Worm (Caenorhabditis elegans) whole organism, late embryonic: ENCODE measurements around the gene Y82E9BL.6.

Experiments used
- C08G9.2 ChIP-seq: sonication (generic microtip); optimal IDR thresholded peaks from 2 replicates; lab custom pipeline; 2016; ENCODE audit warnings: mild to moderate bottlenecking, missing genetic modification characterization, moderate library complexity, missing compliant biosample characterization
- C38D4.7 ChIP-seq: fragments of 200-800 bp; sonication (Bioruptor generic); optimal IDR thresholded peaks from 2 replicates; lab custom pipeline; 2018; ENCODE audit warnings: mild to moderate bottlenecking, missing genetic modification characterization, moderate library complexity, missing compliant biosample characterization
- T23F11.4 ChIP-seq: fragments of 200-800 bp; sonication (Bioruptor generic); optimal IDR thresholded peaks from 2 replicates; lab custom pipeline; 2018; ENCODE audit warnings: mild to moderate bottlenecking, missing genetic modification characterization, missing compliant biosample characterization
- Y22D7AL.16 ChIP-seq: sonication (generic microtip); optimal IDR thresholded peaks from 2 replicates; lab custom pipeline; 2016; ENCODE audit warnings: missing genetic modification characterization, missing compliant biosample characterization
- ceh-18 ChIP-seq: sonication (generic microtip); optimal IDR thresholded peaks from 2 replicates; lab custom pipeline; 2016; ENCODE audit warnings: missing genetic modification characterization, missing compliant biosample characterization
- ceh-24 ChIP-seq: sonication (generic microtip); optimal IDR thresholded peaks from 2 replicates; lab custom pipeline; 2016; ENCODE audit warnings: mild to moderate bottlenecking, missing genetic modification characterization, missing compliant biosample characterization
- ceh-30 ChIP-seq: fragments of 150-350 bp; optimal IDR thresholded peaks from 2 replicates; lab custom pipeline; 2014; ENCODE audit warnings: missing biosample characterization, missing genetic modification characterization
- ceh-34 ChIP-seq: sonication (generic microtip); optimal IDR thresholded peaks from 2 replicates; lab custom pipeline; 2016; ENCODE audit warnings: mild to moderate bottlenecking, missing genetic modification characterization, missing compliant biosample characterization
- ceh-45 ChIP-seq: fragments of 200-800 bp; sonication (Bioruptor generic); IDR thresholded peaks from 2 replicates; pipeline ENCODE4 v1.3.6; 2022; ENCODE audit warnings: missing genetic modification reagents, missing genetic modification characterization, missing compliant biosample characterization
- ceh-48 ChIP-seq: sonication (generic microtip); optimal IDR thresholded peaks from 2 replicates; lab custom pipeline; 2016; ENCODE audit warnings: missing genetic modification characterization, inconsistent platforms, missing compliant biosample characterization
- ceh-6 ChIP-seq: fragments of 200-800 bp; sonication (Bioruptor generic); optimal IDR thresholded peaks from 2 replicates; lab custom pipeline; 2018; ENCODE audit warnings: mild to moderate bottlenecking, missing genetic modification characterization, missing compliant biosample characterization
- ceh-9 ChIP-seq: sonication (generic microtip); optimal IDR thresholded peaks from 2 replicates; lab custom pipeline; 2016; ENCODE audit warnings: mild to moderate bottlenecking, missing genetic modification characterization, inconsistent platforms, missing compliant biosample characterization
- che-1 ChIP-seq: sonication (generic microtip); optimal IDR thresholded peaks from 2 replicates; lab custom pipeline; 2016; ENCODE audit warnings: mild to moderate bottlenecking, missing genetic modification characterization, missing compliant biosample characterization
- dve-1 ChIP-seq: sonication (generic microtip); optimal IDR thresholded peaks from 2 replicates; lab custom pipeline; 2017; ENCODE audit warnings: antibody characterized with exemption, mild to moderate bottlenecking, missing genetic modification characterization, missing compliant biosample characterization
- fkh-10 ChIP-seq: fragments of 150-350 bp; optimal IDR thresholded peaks from 2 replicates; lab custom pipeline; 2014; ENCODE audit warnings: missing biosample characterization, missing genetic modification reagents, missing genetic modification characterization
- gmeb-2 ChIP-seq: sonication (generic microtip); optimal IDR thresholded peaks from 2 replicates; lab custom pipeline; 2016; ENCODE audit warnings: missing genetic modification characterization, inconsistent platforms, missing compliant biosample characterization
- hlh-15 ChIP-seq: sonication (generic microtip); optimal IDR thresholded peaks from 2 replicates; lab custom pipeline; 2016; ENCODE audit warnings: missing genetic modification characterization, missing compliant biosample characterization
- hlh-30 ChIP-seq: sonication (generic microtip); optimal IDR thresholded peaks from 2 replicates; lab custom pipeline; 2017; ENCODE audit warnings: antibody characterized with exemption, missing genetic modification characterization, missing compliant biosample characterization; ENCODE audit not compliant: insufficient read depth
- lim-6 ChIP-seq: sonication (generic microtip); optimal IDR thresholded peaks from 2 replicates; lab custom pipeline; 2016; ENCODE audit warnings: missing genetic modification characterization, missing compliant biosample characterization
- madf-2 ChIP-seq: sonication (generic microtip); optimal IDR thresholded peaks from 2 replicates; lab custom pipeline; 2017; ENCODE audit warnings: missing genetic modification characterization, missing compliant biosample characterization
- mec-3 ChIP-seq: sonication (generic microtip); optimal IDR thresholded peaks from 2 replicates; lab custom pipeline; 2016; ENCODE audit warnings: borderline replicate concordance, missing genetic modification characterization, missing compliant biosample characterization
- nhr-11 ChIP-seq: fragments of 150-350 bp; optimal IDR thresholded peaks from 2 replicates; lab custom pipeline; 2014; ENCODE audit warnings: missing biosample characterization, missing genetic modification characterization
- npax-4 ChIP-seq: sonication (generic microtip); optimal IDR thresholded peaks from 2 replicates; lab custom pipeline; 2016; ENCODE audit warnings: missing genetic modification characterization, missing compliant biosample characterization
- pag-3 ChIP-seq: sonication (generic microtip); optimal IDR thresholded peaks from 2 replicates; lab custom pipeline; 2016; ENCODE audit warnings: missing compliant biosample characterization, missing genetic modification characterization, borderline replicate concordance
- pros-1 ChIP-seq: fragments of 150-350 bp; optimal IDR thresholded peaks from 2 replicates; lab custom pipeline; 2014; ENCODE audit warnings: missing biosample characterization, missing genetic modification reagents, missing genetic modification characterization
- ref-2 ChIP-seq: sonication (generic microtip); optimal IDR thresholded peaks from 2 replicates; lab custom pipeline; 2016; ENCODE audit warnings: missing genetic modification characterization, missing compliant biosample characterization
- sdc-2 ChIP-seq: sonication (generic microtip); optimal IDR thresholded peaks from 2 replicates; lab custom pipeline; 2016; ENCODE audit warnings: missing genotype, missing genetic modification characterization, missing compliant biosample characterization
- sox-2 ChIP-seq: fragments of 200-800 bp; sonication (Bioruptor generic); IDR thresholded peaks from 2 replicates; pipeline ENCODE4 v1.3.6; 2022; ENCODE audit warnings: missing genetic modification reagents, missing genetic modification characterization, missing compliant biosample characterization
- sox-4 ChIP-seq: sonication (generic microtip); optimal IDR thresholded peaks from 2 replicates; lab custom pipeline; 2017; ENCODE audit warnings: mild to moderate bottlenecking, missing genetic modification characterization, inconsistent platforms, missing compliant biosample characterization
- syd-9 ChIP-seq: sonication (generic microtip); optimal IDR thresholded peaks from 2 replicates; lab custom pipeline; 2016; ENCODE audit warnings: mild to moderate bottlenecking, missing genetic modification characterization, moderate library complexity, missing compliant biosample characterization
- ttx-3 ChIP-seq: sonication (generic microtip); optimal IDR thresholded peaks from 2 replicates; lab custom pipeline; 2016; ENCODE audit warnings: missing genetic modification reagents, missing genetic modification characterization, missing compliant biosample characterization
- zip-5 ChIP-seq: sonication (generic microtip); optimal IDR thresholded peaks from 2 replicates; lab custom pipeline; 2016; ENCODE audit warnings: missing genetic modification characterization, missing compliant biosample characterization
- ztf-16 ChIP-seq: sonication (generic microtip); optimal IDR thresholded peaks from 2 replicates; lab custom pipeline; 2017; ENCODE audit warnings: missing genetic modification characterization, missing compliant biosample characterization

The Y82E9BL.6 gene

DNA sequence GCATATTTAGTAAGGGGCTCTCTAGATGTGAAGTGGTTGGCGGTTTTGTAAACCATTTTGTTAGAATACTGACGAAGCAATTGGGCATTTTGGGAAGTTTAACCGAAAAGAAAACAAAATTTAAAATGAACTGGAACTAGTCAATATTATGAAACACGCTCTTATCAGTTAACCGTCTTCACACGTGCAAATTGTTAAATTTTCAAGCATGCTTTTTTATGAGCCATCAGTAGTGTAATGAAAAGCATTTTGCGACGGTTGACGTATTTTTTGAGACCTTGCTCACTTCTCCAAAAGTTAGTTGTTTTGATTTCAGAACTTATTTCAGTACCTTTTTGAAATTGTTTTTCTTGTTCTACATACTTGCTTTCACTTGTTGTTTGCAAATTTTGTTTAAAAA is 3.7 kb upstream of the Y82E9BL.6 start, which contains the start of gene fbxa-25:
Gene fbxa-25, minus strand, starts transcription at position 138 of the 400 bp plus-strand sequence.
- TF ChIP-seq dve-1 (tag; lab: Kevin White, UChicago) (no peak), gmeb-2 (tag; lab: Kevin White, UChicago) (no peak), ztf-16 (tag; lab: Kevin White, UChicago) (no peak), sox-2 (GFP tag; lab: Robert Waterston, UW) (no peak), Y22D7AL.16 (tag; lab: Kevin White, UChicago) (no peak), ceh-18 (no peak), C38D4.7 (no peak), ceh-6 (no peak)

DNA sequence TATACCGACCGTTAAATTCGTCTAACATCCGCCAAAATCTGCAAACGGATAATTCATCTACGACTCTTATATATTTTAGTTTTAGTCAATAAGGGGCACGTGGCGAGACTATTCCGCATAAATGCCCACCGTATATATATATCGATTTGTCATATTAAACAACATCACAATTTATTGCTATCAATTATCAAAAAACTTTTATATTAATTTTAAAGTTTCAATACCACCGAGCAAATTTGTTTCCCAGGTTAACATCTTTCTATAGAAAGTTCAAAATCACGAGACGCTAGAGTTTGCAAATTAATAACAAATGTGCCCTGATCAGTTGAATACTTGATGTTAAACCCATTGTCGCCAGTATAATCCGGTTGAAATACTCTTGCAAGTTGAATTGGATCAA is 1.9 kb upstream of the Y82E9BL.6 start, which contains the start of gene Y82E9BL.5:
Gene Y82E9BL.5, minus strand, starts transcription at position 101 of the 400 bp plus-strand sequence.
- no peak for TF ChIP-seq ceh-45
- TF ChIP-seq mec-3 (tag; lab: Kevin White, UChicago): no peak

DNA sequence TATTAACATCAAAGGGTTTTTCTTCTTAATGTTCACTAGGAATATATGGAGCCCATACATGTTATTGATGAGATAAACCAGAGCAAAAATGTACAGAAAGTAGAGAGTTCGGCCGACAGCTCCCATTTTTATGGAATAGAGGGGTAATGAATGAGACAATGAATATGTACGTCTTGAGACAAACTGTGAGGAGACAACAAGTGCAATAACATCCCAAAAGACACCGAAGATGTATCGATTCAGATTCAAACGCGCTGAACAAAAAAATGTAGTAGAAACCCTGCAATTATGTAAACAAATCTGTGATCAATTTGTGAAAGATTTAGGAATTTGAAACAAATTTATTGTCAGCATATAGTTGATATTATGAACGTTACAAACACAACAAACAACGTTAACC is 1.4 kb upstream of the Y82E9BL.6 start:
- TF ChIP-seq ceh-30 (tag; lab: Kevin White, UChicago) (no peak), ceh-34 (tag; lab: Kevin White, UChicago) (no peak), sox-4 (tag; lab: Kevin White, UChicago) (no peak), hlh-30 (tag; lab: Kevin White, UChicago) (no peak), ref-2 (tag; lab: Kevin White, UChicago) (no peak), T23F11.4 (GFP tag; lab: Kevin White, UChicago) (no peak), lim-6 (no peak), madf-2 (tag; lab: Kevin White, UChicago) (no peak)

DNA sequence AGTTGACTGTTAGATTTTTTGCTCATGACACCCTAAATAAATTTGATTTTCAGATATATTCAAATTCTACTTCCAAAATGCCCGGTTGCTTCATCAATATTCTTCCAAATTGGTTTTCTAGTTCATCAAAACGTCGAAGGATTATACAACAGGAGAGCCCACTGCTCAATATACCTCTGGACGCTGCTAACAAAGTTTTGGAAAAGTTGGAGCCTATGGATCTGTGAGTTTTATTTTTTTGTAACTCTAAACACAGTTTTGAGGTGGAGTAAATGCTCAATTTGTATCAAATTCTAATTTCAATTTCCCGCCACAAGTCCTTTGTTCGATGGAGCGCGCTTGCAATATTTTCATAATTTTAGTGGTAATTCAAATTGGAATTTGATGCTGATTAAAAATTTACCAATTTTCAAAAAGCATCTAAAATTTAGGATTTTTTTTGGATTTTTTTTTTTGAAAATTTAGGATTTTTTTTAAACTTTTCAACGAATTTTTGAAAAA is 2.6 kb downstream of the Y82E9BL.6 start, which contains the start of gene fbxa-27:
Gene fbxa-27, plus strand, starts transcription at position 51 of the 501 bp plus-strand sequence.
- no peak for TF ChIP-seq zip-5
- TF ChIP-seq ceh-34 (tag; lab: Kevin White, UChicago): no peak
- TF ChIP-seq C38D4.7: no peak
- TF ChIP-seq che-1 (tag; lab: Kevin White, UChicago): no peak

DNA sequence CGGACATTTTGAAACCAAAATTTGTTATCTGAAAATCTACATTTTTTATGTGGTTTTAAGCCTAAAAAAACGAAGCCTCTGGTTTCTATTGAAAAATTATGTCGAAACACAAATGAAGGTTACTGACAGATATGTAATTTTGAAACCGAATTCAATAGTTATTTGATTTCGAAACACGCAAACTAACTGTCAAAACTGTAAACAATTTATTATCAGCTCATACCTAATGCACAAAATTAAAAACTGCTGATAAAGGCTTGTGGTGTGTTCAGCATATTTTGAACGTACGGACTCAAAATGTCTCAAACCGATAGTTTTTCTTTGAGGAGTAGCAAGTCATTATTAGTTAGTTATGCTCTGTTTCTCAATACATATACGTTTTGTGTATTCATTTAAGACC is 3.1 kb downstream of the Y82E9BL.6 start, which contains the start of gene fbxa-26:
Gene fbxa-26, minus strand, starts transcription at position 35 of the 400 bp plus-strand sequence.
- no peak for TF ChIP-seq ceh-30 (tag; lab: Kevin White, UChicago)
- TF ChIP-seq hlh-15: no peak
- TF ChIP-seq C08G9.2: no peak
- TF ChIP-seq ttx-3 (tag; lab: Kevin White, UChicago): no peak
- TF ChIP-seq ceh-24: no peak
- no peak for TF ChIP-seq ceh-9 (tag; lab: Kevin White, UChicago)
- TF ChIP-seq nhr-11 (tag; lab: Kevin White, UChicago): no peak
- no peak for TF ChIP-seq ceh-48
- TF ChIP-seq che-1 (tag; lab: Kevin White, UChicago): no peak
- TF ChIP-seq fkh-10: no peak
- no peak for TF ChIP-seq npax-4 (tag; lab: Kevin White, UChicago)
- no peak for TF ChIP-seq syd-9 (tag; lab: Kevin White, UChicago)
- no peak for TF ChIP-seq gmeb-2 (tag; lab: Kevin White, UChicago)
- no peak for TF ChIP-seq pag-3 (tag; lab: Kevin White, UChicago)
- no peak for TF ChIP-seq mec-3 (tag; lab: Kevin White, UChicago)
- TF ChIP-seq sdc-2 (tag; lab: Kevin White, UChicago): no peak
- TF ChIP-seq pros-1: no peak
